Worm (Caenorhabditis elegans) whole organism, L4/young adult: Measurements from ENCODE around the gene nhr-106.

Source experiments
- W03F9.2 ChIP-seq: fragments of 150-350 bp; optimal IDR thresholded peaks from 2 replicates; lab custom pipeline; 2014; ENCODE audit warnings: missing biosample characterization, missing genetic modification characterization
- dao-5 ChIP-seq: sonication (generic microtip); optimal IDR thresholded peaks from 2 replicates; lab custom pipeline; 2016; ENCODE audit warnings: missing genotype, missing genetic modification characterization, moderate library complexity, missing compliant biosample characterization
- him-1 ChIP-seq: sonication (generic microtip); optimal IDR thresholded peaks from 2 replicates; lab custom pipeline; 2016; ENCODE audit warnings: missing genotype, missing genetic modification reagents, missing genetic modification characterization, missing compliant biosample characterization

DNA sequence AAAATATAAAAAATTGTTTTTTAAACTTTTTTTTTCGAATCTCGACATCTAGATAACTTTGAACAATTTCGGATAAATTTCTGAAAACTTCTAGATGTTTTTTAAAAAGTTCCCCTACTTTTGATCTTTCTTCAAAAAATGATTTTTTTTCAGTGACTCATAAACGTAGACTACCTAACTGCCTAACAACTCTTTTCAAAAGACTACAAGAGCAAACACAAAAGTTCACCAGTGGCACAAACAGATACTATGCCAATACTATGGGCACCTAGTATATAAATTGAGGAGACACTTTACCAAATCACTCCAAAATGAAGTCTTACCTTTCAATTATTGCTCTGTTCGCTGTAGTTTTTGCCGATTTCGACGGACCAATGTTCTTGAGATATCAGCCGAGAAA lies 14.3 kb downstream of the nhr-106 start, which contains the start of gene srlf-35:
- TF ChIP-seq him-1 (tag; lab: Kevin White, UChicago), result no peak
- no peak for TF ChIP-seq W03F9.2 (tag; lab: Kevin White, UChicago)
- TF ChIP-seq dao-5 (tag; lab: Kevin White, UChicago), result no peak
